Worm (Caenorhabditis elegans) whole organism, late embryonic: ENCODE results near the gene eat-2.

Experiments used
- F13H6.1 ChIP-seq: sonication (generic microtip); optimal IDR thresholded peaks from 2 replicates; lab custom pipeline; 2016; ENCODE audit warnings: missing genetic modification characterization, missing compliant biosample characterization
- Y22D7AL.16 ChIP-seq: sonication (generic microtip); optimal IDR thresholded peaks from 2 replicates; lab custom pipeline; 2016; ENCODE audit warnings: missing genetic modification characterization, missing compliant biosample characterization
- ama-1 ChIP-seq: fragments of 150-350 bp; optimal IDR thresholded peaks from 2 replicates; lab custom pipeline; 2014
- fax-1 ChIP-seq: sonication (generic microtip); optimal IDR thresholded peaks from 2 replicates; lab custom pipeline; 2016; ENCODE audit warnings: missing genotype, missing genetic modification characterization, missing compliant biosample characterization
- fkh-10 ChIP-seq: fragments of 150-350 bp; optimal IDR thresholded peaks from 2 replicates; lab custom pipeline; 2014; ENCODE audit warnings: missing biosample characterization, missing genetic modification reagents, missing genetic modification characterization
- gmeb-2 ChIP-seq: sonication (generic microtip); optimal IDR thresholded peaks from 2 replicates; lab custom pipeline; 2016; ENCODE audit warnings: missing genetic modification characterization, inconsistent platforms, missing compliant biosample characterization
- nfya-1 ChIP-seq: sonication (generic microtip); optimal IDR thresholded peaks from 2 replicates; lab custom pipeline; 2017; ENCODE audit warnings: missing genetic modification characterization, mild to moderate bottlenecking, missing compliant biosample characterization, antibody characterized with exemption, moderate library complexity
- pha-4 ChIP-seq: fragments of 150-350 bp; optimal IDR thresholded peaks from 2 replicates; lab custom pipeline; 2018; ENCODE audit warnings: missing biosample characterization, missing genetic modification reagents, missing genetic modification characterization
- tbx-2 ChIP-seq: sonication (generic microtip); optimal IDR thresholded peaks from 2 replicates; lab custom pipeline; 2016; ENCODE audit warnings: missing genetic modification characterization, missing compliant biosample characterization

- TF ChIP-seq pha-4 = no peak
- no peak for TF ChIP-seq gmeb-2 (tag; lab: Kevin White, UChicago)
- no peak for TF ChIP-seq Y22D7AL.16
- no peak for TF ChIP-seq ama-1 (lab: Kevin White, UChicago)
- TF ChIP-seq fkh-10 = no peak
- no peak for TF ChIP-seq tbx-2 (tag; lab: Kevin White, UChicago)
- TF ChIP-seq nfya-1 (tag; lab: Kevin White, UChicago) = no peak
- no peak for TF ChIP-seq fax-1 (tag; lab: Kevin White, UChicago)
- no peak for TF ChIP-seq F13H6.1
Observed at ce11 chrII:14178233-14178969, 6.9 kb upstream of the eat-2 start, which contains the start of gene efhd-1.
